Fruit fly (Drosophila melanogaster) whole organism, embryonic: ENCODE results near the gene CG44040.

Source experiments
- Ada2b ChIP-seq: fragments of 200-800 bp; sonication (Bioruptor generic); IDR thresholded peaks from 2 replicates; pipeline ENCODE4 v1.3.6; 2022; ENCODE audit warnings: missing biosample characterization, missing genetic modification characterization
- CG1024 ChIP-seq: fragments of 200-800 bp; sonication (Bioruptor generic); IDR thresholded peaks from 2 replicates; pipeline ENCODE4 v1.3.6; 2022; ENCODE audit warnings: missing biosample characterization, missing genetic modification characterization
- CG10543 ChIP-seq: fragments of 200-800 bp; sonication (Bioruptor generic); optimal IDR thresholded peaks from 3 replicates; lab custom pipeline; 2017; ENCODE audit warnings: missing biosample characterization, mild to moderate bottlenecking, missing genetic modification characterization, moderate library complexity
- CG11398 ChIP-seq: fragments of 200-800 bp; sonication (Bioruptor generic); optimal IDR thresholded peaks from 2 replicates; lab custom pipeline; 2016; ENCODE audit warnings: missing biosample characterization, missing genetic modification characterization
- CG12155 ChIP-seq: fragments of 200-800 bp; sonication (Bioruptor generic); optimal IDR thresholded peaks from 3 replicates; lab custom pipeline; 2016; ENCODE audit warnings: missing biosample characterization, missing genetic modification characterization
- CG1647 ChIP-seq: fragments of 200-800 bp; sonication (Bioruptor generic); optimal IDR thresholded peaks from 3 replicates; lab custom pipeline; 2016; ENCODE audit warnings: missing biosample characterization, missing genetic modification characterization
- CG1832 ChIP-seq: fragments of 200-800 bp; sonication (Bioruptor generic); optimal IDR thresholded peaks from 2 replicates; lab custom pipeline; 2017; ENCODE audit warnings: missing biosample characterization, mild to moderate bottlenecking, missing genetic modification characterization, inconsistent platforms
- CG31365 ChIP-seq: fragments of 200-800 bp; sonication (Bioruptor generic); optimal IDR thresholded peaks from 2 replicates; lab custom pipeline; 2018; ENCODE audit warnings: missing biosample characterization, mild to moderate bottlenecking, missing genetic modification characterization
- CG3847 ChIP-seq: fragments of 200-800 bp; sonication (Bioruptor generic); IDR thresholded peaks from 2 replicates; pipeline ENCODE4 v1.3.6; 2022; ENCODE audit warnings: missing biosample characterization, missing genetic modification characterization
- CG4360 ChIP-seq: fragments of 200-800 bp; sonication (Bioruptor generic); IDR thresholded peaks from 2 replicates; pipeline ENCODE4 v1.3.6; 2022; ENCODE audit warnings: missing biosample characterization, missing genetic modification characterization
- CG6175 ChIP-seq: fragments of 200-800 bp; sonication (Bioruptor generic); IDR thresholded peaks from 3 replicates; pipeline ENCODE4 v1.3.6; 2022; ENCODE audit warnings: missing biosample characterization, missing genetic modification characterization
- CG9609 ChIP-seq: fragments of 200-800 bp; sonication (Bioruptor generic); optimal IDR thresholded peaks from 3 replicates; lab custom pipeline; 2016; ENCODE audit warnings: missing biosample characterization, missing genetic modification characterization
- CG9817 ChIP-seq: fragments of 200-800 bp; sonication (Bioruptor generic); optimal IDR thresholded peaks from 2 replicates; lab custom pipeline; 2018; ENCODE audit warnings: missing biosample characterization, mild to moderate bottlenecking, missing genetic modification characterization, moderate library complexity
- E2f1 ChIP-seq: fragments of 200-800 bp; sonication (Bioruptor generic); IDR thresholded peaks from 2 replicates; pipeline ENCODE4 v1.3.6; 2022; ENCODE audit warnings: missing biosample characterization, missing genetic modification characterization
- Ets65A ChIP-seq: fragments of 200-800 bp; sonication (Bioruptor generic); peaks from one replicate; lab custom pipeline; 2016; ENCODE audit warnings: missing biosample characterization, missing genetic modification characterization
- Fer1 ChIP-seq: fragments of 200-800 bp; sonication (Bioruptor generic); optimal IDR thresholded peaks from 2 replicates; lab custom pipeline; 2017; ENCODE audit warnings: missing biosample characterization, mild to moderate bottlenecking, missing genetic modification characterization
- Gsc ChIP-seq: fragments of 200-800 bp; sonication (Bioruptor generic); IDR thresholded peaks from 2 replicates; pipeline ENCODE4 v1.3.6; 2022; ENCODE audit warnings: missing biosample characterization, missing genetic modification characterization
- HLH3B ChIP-seq: fragments of 200-800 bp; sonication (Bioruptor generic); IDR thresholded peaks from 2 replicates; pipeline ENCODE4 v1.3.6; 2022; ENCODE audit warnings: missing biosample characterization, missing genetic modification characterization
- HLH4C ChIP-seq: fragments of 200-800 bp; sonication (Bioruptor generic); IDR thresholded peaks from 3 replicates; pipeline ENCODE4 v1.3.6; 2022; ENCODE audit warnings: missing biosample characterization, missing genetic modification characterization; ENCODE audit not compliant: partially characterized antibody
- HmgZ ChIP-seq: fragments of 200-800 bp; sonication (Bioruptor generic); optimal IDR thresholded peaks from 2 replicates; lab custom pipeline; 2018; ENCODE audit warnings: missing biosample characterization, mild to moderate bottlenecking, missing genetic modification characterization
- Hmr ChIP-seq: fragments of 200-800 bp; sonication (Bioruptor generic); optimal IDR thresholded peaks from 3 replicates; lab custom pipeline; 2017; ENCODE audit warnings: mild to moderate bottlenecking, missing biosample characterization, missing genetic modification reagents, missing genetic modification characterization
- Hr78 ChIP-seq, 2 experiments: fragments of 200-800 bp in 1 of 2; fragments of >200 bp in 1 of 2; sonication (Bioruptor generic) in 1 of 2; optimal IDR thresholded peaks; 2 replicates each; lab custom pipeline; 2017 to 2019; ENCODE audit warnings: missing biosample characterization in 2 of 2, missing genetic modification characterization in 2 of 2, mild to moderate bottlenecking in 1 of 2, moderate library complexity in 1 of 2
- Lpt ChIP-seq: fragments of >200 bp; optimal IDR thresholded peaks from 2 replicates; lab custom pipeline; 2018; ENCODE audit warnings: missing biosample characterization, missing genetic modification characterization
- MBD-R2 ChIP-seq: fragments of 200-800 bp; sonication (Bioruptor generic); IDR thresholded peaks from 2 replicates; pipeline ENCODE4 v1.3.6; 2022; ENCODE audit warnings: missing biosample characterization, missing genetic modification characterization
- Med ChIP-seq: fragments of 200-800 bp; sonication (Bioruptor generic); peaks from one replicate; lab custom pipeline; 2016; ENCODE audit warnings: missing biosample characterization, missing genetic modification characterization, mild to moderate bottlenecking, inconsistent platforms, moderate library complexity
- Meics ChIP-seq: fragments of 200-800 bp; sonication (Bioruptor generic); optimal IDR thresholded peaks from 2 replicates; lab custom pipeline; 2017; ENCODE audit warnings: missing biosample characterization, mild to moderate bottlenecking, missing genetic modification characterization
- Myb ChIP-seq: fragments of 200-800 bp; sonication (Bioruptor generic); optimal IDR thresholded peaks from 2 replicates; lab custom pipeline; 2016; ENCODE audit warnings: missing biosample characterization, missing genetic modification characterization
- NfI ChIP-seq: fragments of 200-800 bp; sonication (Bioruptor generic); optimal IDR thresholded peaks from 3 replicates; lab custom pipeline; 2018; ENCODE audit warnings: missing biosample characterization, mild to moderate bottlenecking, missing genetic modification characterization, moderate library complexity
- PHDP ChIP-seq: fragments of 200-800 bp; sonication (Bioruptor generic); optimal IDR thresholded peaks from 3 replicates; lab custom pipeline; 2018; ENCODE audit warnings: missing biosample characterization, mild to moderate bottlenecking, missing genetic modification characterization, moderate library complexity
- Sin3A ChIP-seq: fragments of >200 bp; optimal IDR thresholded peaks from 2 replicates; lab custom pipeline; 2018
- Sox102F ChIP-seq: fragments of 200-800 bp; sonication (Bioruptor generic); optimal IDR thresholded peaks from 2 replicates; lab custom pipeline; 2018; ENCODE audit warnings: missing biosample characterization, mild to moderate bottlenecking, missing genetic modification characterization, moderate library complexity
- bbx ChIP-seq: fragments of 200-800 bp; sonication (Bioruptor generic); IDR thresholded peaks from 2 replicates; pipeline ENCODE4 v1.3.6; 2022; ENCODE audit warnings: missing biosample characterization, missing genetic modification characterization; ENCODE audit not compliant: partially characterized antibody
- ci ChIP-seq: fragments of 200-800 bp; sonication (Bioruptor generic); IDR thresholded peaks from 3 replicates; pipeline ENCODE4 v1.3.6; 2022; ENCODE audit warnings: missing biosample characterization, missing genetic modification characterization
- corto ChIP-seq: fragments of 200-800 bp; sonication (Bioruptor generic); optimal IDR thresholded peaks from 2 replicates; lab custom pipeline; 2016; ENCODE audit warnings: missing biosample characterization, mild to moderate bottlenecking, missing genetic modification characterization, moderate library complexity
- crol ChIP-seq: fragments of 200-800 bp; sonication (Bioruptor generic); IDR thresholded peaks from 2 replicates; pipeline ENCODE4 v1.3.6; 2022; ENCODE audit warnings: missing biosample characterization, missing genetic modification characterization
- da ChIP-seq: fragments of 200-800 bp; sonication (Bioruptor generic); optimal IDR thresholded peaks from 2 replicates; lab custom pipeline; 2016; ENCODE audit warnings: missing biosample characterization, missing genetic modification characterization
- dati ChIP-seq: fragments of 200-800 bp; sonication (Bioruptor generic); IDR thresholded peaks from 2 replicates; pipeline ENCODE4 v1.3.6; 2022; ENCODE audit warnings: missing biosample characterization, missing genetic modification characterization
- dimm ChIP-seq: fragments of 200-800 bp; sonication (Bioruptor generic); IDR thresholded peaks from 2 replicates; pipeline ENCODE4 v1.3.6; 2022; ENCODE audit warnings: missing biosample characterization, missing genetic modification characterization
- ewg ChIP-seq: fragments of 200-800 bp; sonication (Bioruptor generic); optimal IDR thresholded peaks from 3 replicates; lab custom pipeline; 2017; ENCODE audit warnings: mild to moderate bottlenecking, missing biosample characterization, missing genetic modification reagents, missing genetic modification characterization
- insv ChIP-seq, 2 experiments: fragments of 200-800 bp; sonication (Bioruptor generic); optimal IDR thresholded peaks; 3 replicates each; lab custom pipeline; 2016 to 2018; ENCODE audit warnings: missing biosample characterization in 2 of 2, missing genetic modification characterization in 2 of 2
- mld ChIP-seq: fragments of 200-800 bp; sonication (Bioruptor generic); IDR thresholded peaks from 3 replicates; pipeline ENCODE4 v1.3.6; 2022; ENCODE audit warnings: missing biosample characterization, missing genetic modification characterization; ENCODE audit not compliant: partially characterized antibody
- nerfin-2 ChIP-seq: fragments of 200-800 bp; sonication (Bioruptor generic); IDR thresholded peaks from 2 replicates; pipeline ENCODE4 v1.3.6; 2022; ENCODE audit warnings: missing biosample characterization, missing genetic modification characterization; ENCODE audit not compliant: partially characterized antibody
- nmo ChIP-seq: fragments of 200-800 bp; sonication (Bioruptor generic); optimal IDR thresholded peaks from 2 replicates; lab custom pipeline; 2018; ENCODE audit warnings: missing biosample characterization, mild to moderate bottlenecking, missing genetic modification characterization, moderate library complexity
- nom ChIP-seq: fragments of 200-800 bp; sonication (Bioruptor generic); optimal IDR thresholded peaks from 2 replicates; lab custom pipeline; 2017; ENCODE audit warnings: missing biosample characterization, missing genetic modification characterization, mild to moderate bottlenecking, moderate library complexity, missing genetic modification reagents
- ro ChIP-seq: fragments of 200-800 bp; sonication (Bioruptor generic); IDR thresholded peaks from 2 replicates; pipeline ENCODE4 v1.3.6; 2022; ENCODE audit warnings: missing biosample characterization, missing genetic modification characterization
- seq ChIP-seq: fragments of 200-800 bp; sonication (Bioruptor generic); IDR thresholded peaks from 2 replicates; pipeline ENCODE4 v1.3.6; 2022; ENCODE audit warnings: missing biosample characterization, missing genetic modification characterization
- sob ChIP-seq: fragments of 200-800 bp; sonication (Bioruptor generic); IDR thresholded peaks from 2 replicates; pipeline ENCODE4 v1.3.6; 2022; ENCODE audit warnings: missing biosample characterization, missing genetic modification characterization
- tx ChIP-seq: fragments of 200-800 bp; sonication (Bioruptor generic); optimal IDR thresholded peaks from 2 replicates; lab custom pipeline; 2016; ENCODE audit warnings: missing biosample characterization, missing genetic modification characterization
- vvl ChIP-seq: fragments of 200-800 bp; sonication (Bioruptor generic); IDR thresholded peaks from 2 replicates; pipeline ENCODE4 v1.3.6; 2022; ENCODE audit warnings: missing biosample characterization, missing genetic modification characterization
- z ChIP-seq: fragments of 200-800 bp; sonication (Bioruptor generic); IDR thresholded peaks from 3 replicates; pipeline ENCODE4 v1.3.6; 2022; ENCODE audit warnings: missing biosample characterization, missing genetic modification characterization
- zf30C ChIP-seq: fragments of 200-800 bp; sonication (Bioruptor generic); optimal IDR thresholded peaks from 3 replicates; lab custom pipeline; 2018; ENCODE audit warnings: missing biosample characterization, mild to moderate bottlenecking, missing genetic modification characterization
- zfh1 ChIP-seq: fragments of 200-800 bp; sonication (Bioruptor generic); IDR thresholded peaks from 3 replicates; pipeline ENCODE4 v1.3.6; 2022; ENCODE audit warnings: missing biosample characterization, missing genetic modification characterization

The CG44040 gene

DNA sequence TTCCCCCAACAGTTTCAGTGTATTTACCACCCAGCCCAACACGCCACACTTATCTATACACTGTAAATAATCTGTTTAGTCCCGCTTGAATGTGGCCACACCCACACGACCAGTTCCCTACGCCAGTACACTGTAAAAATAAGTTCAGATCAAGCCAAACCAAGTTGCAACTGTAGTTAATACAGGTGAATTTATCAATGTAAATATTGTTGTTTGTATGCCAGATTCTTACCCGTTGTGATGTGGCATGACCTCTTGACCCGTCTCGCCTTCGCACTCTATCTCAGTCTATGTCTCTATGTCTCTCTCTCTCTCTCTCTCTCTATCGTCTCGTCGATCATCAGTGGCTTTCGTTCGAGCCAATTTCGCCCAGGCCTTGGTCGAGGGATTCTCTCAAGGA, 6.3 kb upstream of the CG44040 start:
- TF ChIP-seq Sox102F (GFP tag; lab: Kevin White, UChicago) = no peak
- no peak for TF ChIP-seq CG1647
- no peak for TF ChIP-seq Ada2b
- peak; percentile 66 for TF ChIP-seq Ets65A (GFP tag; lab: Kevin White, UChicago)
- TF ChIP-seq NfI (GFP tag; lab: Kevin White, UChicago) = no peak
- TF ChIP-seq CG9609 = no peak
- peak; percentile 22 for TF ChIP-seq Med (GFP tag; lab: Kevin White, UChicago)
- peak; percentile 28 for TF ChIP-seq zf30C
- TF ChIP-seq Sin3A = no peak
- TF ChIP-seq z (GFP tag; lab: Robert Waterston, UW) = no peak
- TF ChIP-seq Hr78 (GFP tag; optimal IDR thresholded peaks at IDR 0.05; lab: Kevin White, UChicago) = peak in 1 of 2 experiments; percentile 96
- no peak for TF ChIP-seq PHDP (tag; lab: Kevin White, UChicago)
- TF ChIP-seq dati = no peak
- peak; percentile 22 for TF ChIP-seq CG1832
- TF ChIP-seq bbx (GFP tag; lab: Robert Waterston, UW) = no peak
- TF ChIP-seq da (GFP tag; lab: Kevin White, UChicago) = no peak

DNA sequence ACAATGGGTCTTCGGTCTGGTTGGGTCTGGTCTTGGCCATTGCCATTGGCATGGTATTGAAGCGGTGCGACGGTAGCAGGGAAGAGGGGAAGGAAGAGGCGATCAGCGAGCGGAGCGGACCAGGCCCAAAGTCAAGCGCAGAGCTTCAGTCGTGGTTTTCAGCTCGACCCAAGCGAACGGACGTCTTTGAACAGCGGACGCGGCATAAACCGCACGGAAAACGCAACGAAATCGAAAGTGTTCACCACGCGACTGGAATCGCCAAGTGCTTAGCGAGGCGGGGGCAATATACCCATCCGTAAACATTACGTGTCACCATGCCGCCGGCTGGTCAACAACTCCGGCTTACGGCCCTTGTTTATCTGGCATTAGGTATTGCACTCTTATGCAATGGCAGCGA, 3.9 kb upstream of the CG44040 start, which contains the start of gene CG14866:
TSS of gene CG14866 (plus strand) at position 146 of the 400 bp plus-strand sequence.
- TF ChIP-seq Hmr (no peak), mld (GFP tag; lab: Robert Waterston, UW) (no peak), zfh1 (GFP tag; lab: Robert Waterston, UW) (no peak), CG9817 (tag; lab: Kevin White, UChicago) (no peak), HLH3B (GFP tag; lab: Robert Waterston, UW) (peak; percentile 8; the same call in 1 of the 2 replicates), vvl (GFP tag; lab: Robert Waterston, UW) (0 out of 2 replicates have a peak, but pooled peaks have one; percentile 13), Hr78 (GFP tag; optimal IDR thresholded peaks at IDR 0.05; lab: Kevin White, UChicago) (no peak), nom (GFP tag; lab: Kevin White, UChicago) (no peak), CG12155 (GFP tag; lab: Kevin White, UChicago) (no peak), ci (GFP tag; lab: Robert Waterston, UW) (0 out of 3 replicates have a peak, but pooled peaks have one; percentile 15), Lpt (no peak), Fer1 (no peak), MBD-R2 (GFP tag; lab: Robert Waterston, UW) (peak; percentile 12; the same call in 1 of the 2 replicates), crol (GFP tag; lab: Robert Waterston, UW) (peak; percentile 41; the same call in 1 of the 2 replicates), nerfin-2 (no peak), HmgZ (tag; lab: Kevin White, UChicago) (no peak), nmo (no peak), Myb (GFP tag; lab: Kevin White, UChicago) (no peak), CG3847 (GFP tag; lab: Robert Waterston, UW) (no peak), E2f1 (GFP tag; lab: Robert Waterston, UW) (no peak), insv (GFP tag; optimal IDR thresholded peaks at IDR 0.05; lab: Kevin White, UChicago) (no peak), ewg (no peak), seq (GFP tag; lab: Robert Waterston, UW) (no peak), HLH4C (0 out of 3 replicates have a peak, but pooled peaks have one; percentile 29), ro (GFP tag; lab: Robert Waterston, UW) (no peak), Meics (no peak), sob (GFP tag; lab: Robert Waterston, UW) (no peak), CG11398 (GFP tag; lab: Kevin White, UChicago) (no peak), dimm (GFP tag; lab: Robert Waterston, UW) (no peak), CG10543 (GFP tag; lab: Kevin White, UChicago) (peak; percentile 14), corto (GFP tag; lab: Kevin White, UChicago) (no peak), CG6175 (GFP tag; lab: Robert Waterston, UW) (no peak), CG31365 (tag; lab: Kevin White, UChicago) (no peak), Gsc (GFP tag; lab: Robert Waterston, UW) (no peak), CG1024 (GFP tag; lab: Robert Waterston, UW) (no peak), CG4360 (GFP tag; lab: Robert Waterston, UW) (0 out of 2 replicates have a peak, but pooled peaks have one; percentile 25), tx (GFP tag; lab: Kevin White, UChicago) (no peak)
